Fruit fly (Drosophila melanogaster): Measurements from ENCODE around the gene vri.

Gene vri

dm6 chr2L:5254105-5254711, 34.5 kb upstream of the vri start (continued):
- TF ChIP-seq mld (GFP tag; IDR thresholded peaks at IDR 0.05; ENCODE audit: partially characterized antibody) (no peak), CrebB (tag; optimal IDR thresholded peaks at IDR 0.05) (no peak), Hr3 (GFP tag; optimal IDR thresholded peaks at IDR 0.05) (no peak), Xbp1 (GFP tag; optimal IDR thresholded peaks at IDR 0.05) (no peak), CG1603 (tag; optimal IDR thresholded peaks at IDR 0.05) (peak; percentile 52), CG11560 (tag; IDR thresholded peaks at IDR 0.05) (no peak), Gsc (GFP tag; IDR thresholded peaks at IDR 0.05) (no peak), H2.0 (GFP tag; IDR thresholded peaks at IDR 0.05) (no peak), ftz-f1 (GFP tag; optimal IDR thresholded peaks at IDR 0.05) (no peak), ci (GFP tag; IDR thresholded peaks at IDR 0.05) (no peak), crc (GFP tag; optimal IDR thresholded peaks at IDR 0.05) (no peak), Doc2 (GFP tag; IDR thresholded peaks at IDR 0.05) (no peak), grau (tag; optimal IDR thresholded peaks at IDR 0.05) (no peak), CG1647 (GFP tag; optimal IDR thresholded peaks at IDR 0.05) (no peak), CG11247 (GFP tag; IDR thresholded peaks at IDR 0.05) (no peak), Scr (GFP tag; IDR thresholded peaks at IDR 0.05; ENCODE audit: partially characterized antibody) (no peak), Sox102F (GFP tag; optimal IDR thresholded peaks at IDR 0.05) (peak; percentile 28), Ada2b (GFP tag; IDR thresholded peaks at IDR 0.05) (no peak), mam (GFP tag; optimal IDR thresholded peaks at IDR 0.05) (no peak), CG14014 (GFP tag; IDR thresholded peaks at IDR 0.05) (no peak), nom (GFP tag; optimal IDR thresholded peaks at IDR 0.05) (peak; percentile 79), Asciz (GFP tag; optimal IDR thresholded peaks at IDR 0.05) (no peak), caup (GFP tag; optimal IDR thresholded peaks at IDR 0.05; ENCODE audit: severe bottlenecking) (no peak), CG14050 (GFP tag; IDR thresholded peaks at IDR 0.05) (no peak), CG15601 (tag; optimal IDR thresholded peaks at IDR 0.05) (no peak), CG8388 (GFP tag; optimal IDR thresholded peaks at IDR 0.05) (peak; percentile 5), CG1233 (GFP tag; optimal IDR thresholded peaks at IDR 0.05) (no peak), ERR (GFP tag; optimal IDR thresholded peaks at IDR 0.05) (no peak), chm (GFP tag; IDR thresholded peaks at IDR 0.05) (no peak), CG9727 (GFP tag; optimal IDR thresholded peaks at IDR 0.05) (no peak), luna (GFP tag; optimal IDR thresholded peaks at IDR 0.05) (no peak), CG32772 (GFP tag; IDR thresholded peaks at IDR 0.05) (no peak), CG3163 (GFP tag; optimal IDR thresholded peaks at IDR 0.05) (no peak), pfk (GFP tag; optimal IDR thresholded peaks at IDR 0.05) (no peak), Dip2 (GFP tag; IDR thresholded peaks at IDR 0.05) (no peak), jigr1 (GFP tag; IDR thresholded peaks at IDR 0.05) (no peak), Med (GFP tag) (peak; percentile 56), wdn (GFP tag; IDR thresholded peaks at IDR 0.05) (no peak), Mes4 (GFP tag; optimal IDR thresholded peaks at IDR 0.05) (no peak), zfh2 (GFP tag; optimal IDR thresholded peaks at IDR 0.05) (no peak), CG4404 (GFP tag; IDR thresholded peaks at IDR 0.05) (no peak), fd96Cb (tag; optimal IDR thresholded peaks at IDR 0.05) (peak; percentile 10), trem (tag; optimal IDR thresholded peaks at IDR 0.05) (no peak), Awh (GFP tag; IDR thresholded peaks at IDR 0.05) (no peak), CG17612 (GFP tag; IDR thresholded peaks at IDR 0.05) (no peak), CG11723 (GFP tag; optimal IDR thresholded peaks at IDR 0.05) (no peak), Aef1 (GFP tag; IDR thresholded peaks at IDR 0.05) (no peak), gem (tag; optimal IDR thresholded peaks at IDR 0.05) (peak; percentile 29), CG7271 (tag; optimal IDR thresholded peaks at IDR 0.05) (no peak), tap (tag; optimal IDR thresholded peaks at IDR 0.05) (no peak), CG2129 (GFP tag; IDR thresholded peaks at IDR 0.05; ENCODE audit: partially characterized antibody) (no peak)

All from whole organism, embryonic.